Worm (Caenorhabditis elegans): ENCODE data around the gene irg-4.

Gene irg-4

DNA sequence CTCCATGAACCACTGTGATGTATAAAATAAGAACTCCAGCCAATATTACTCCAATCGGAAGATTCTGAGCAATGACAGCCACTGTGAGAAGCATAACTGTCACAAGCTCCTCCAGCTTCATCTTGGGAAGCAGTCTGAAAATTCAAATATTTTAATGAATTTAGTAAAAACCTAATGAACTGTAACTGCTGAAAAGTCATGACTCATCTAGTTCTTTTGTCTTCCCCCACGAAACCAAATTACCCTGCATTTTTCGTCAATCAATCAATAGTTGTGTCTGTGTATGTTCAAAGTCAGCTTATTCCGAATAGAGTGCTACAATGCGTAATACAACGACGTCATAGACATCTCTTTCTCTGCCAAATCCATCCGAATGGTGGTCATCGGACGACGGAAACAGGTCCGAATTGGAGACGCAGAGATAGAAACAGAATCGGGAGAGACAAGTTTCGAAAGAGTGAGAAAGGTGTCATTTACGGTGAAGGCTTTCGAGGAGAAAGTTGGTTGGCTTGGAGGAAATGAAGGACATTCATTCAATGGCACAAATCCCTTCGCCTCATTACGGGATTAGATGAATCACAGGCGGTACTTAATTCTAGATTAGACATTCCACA, 38.9 kb upstream of the irg-4 start:
- peak; percentile 80 for TF ChIP-seq nhr-85 (tag)
- TF ChIP-seq dpl-1 (GFP tag; optimal IDR thresholded peaks at IDR 0.05): peak in 2 of 3 experiments; percentile 0 to 33
- no peak for TF ChIP-seq hlh-17 (GFP tag; optimal IDR thresholded peaks at IDR 0.05; ENCODE audit: borderline replicate concordance)
- peak; percentile 18 for TF ChIP-seq snu-23 (GFP tag; optimal IDR thresholded peaks at IDR 0.05)
- peak; percentile 15 for TF ChIP-seq nhr-20 (tag; optimal IDR thresholded peaks at IDR 0.05)
- TF ChIP-seq lin-35 (GFP tag; optimal IDR thresholded peaks at IDR 0.05): peak in 1 of 2 experiments; percentile 50
- TF ChIP-seq efl-1 (optimal IDR thresholded peaks at IDR 0.05): peak; percentile 23 to 28
- TF ChIP-seq efl-1 (GFP tag; optimal IDR thresholded peaks at IDR 0.05 in 1 of 2): peak in 1 of 2 experiments; percentile 6
- TF ChIP-seq aly-2 (tag; optimal IDR thresholded peaks at IDR 0.05): no peak
- TF ChIP-seq nhr-90 (tag; optimal IDR thresholded peaks at IDR 0.05; ENCODE audit: poor library complexity): peak; percentile 19
- peak; percentile 15 for TF ChIP-seq jun-1 (tag; optimal IDR thresholded peaks at IDR 0.05)
- peak; percentile 45 for TF ChIP-seq dsc-1 (tag; optimal IDR thresholded peaks at IDR 0.05)
- TF ChIP-seq mep-1 (tag; optimal IDR thresholded peaks at IDR 0.05): peak; percentile 73
- TF ChIP-seq nhr-12 (tag; optimal IDR thresholded peaks at IDR 0.05): no peak
- no peak for TF ChIP-seq skn-1 (tag; optimal IDR thresholded peaks at IDR 0.05)
- TF ChIP-seq ceh-82 (tag; optimal IDR thresholded peaks at IDR 0.05): no peak
- TF ChIP-seq blmp-1 (tag; optimal IDR thresholded peaks at IDR 0.05): peak; percentile 99
- peak; percentile 67 for TF ChIP-seq grh-1 (GFP tag; IDR thresholded peaks at IDR 0.05)
- TF ChIP-seq elt-3 (tag; optimal IDR thresholded peaks at IDR 0.05): peak in 1 of 6 experiments; percentile 28
- peak; percentile 56 for TF ChIP-seq ztf-4 (tag; optimal IDR thresholded peaks at IDR 0.05)
- no peak for TF ChIP-seq C04F5.9 (tag; optimal IDR thresholded peaks at IDR 0.05)
- TF ChIP-seq lsy-2 (tag; optimal IDR thresholded peaks at IDR 0.05): peak; percentile 16 to 54

ce11 chrIV:12398437-12398836, 37.2 kb upstream of the irg-4 start, which contains the start of gene acs-20:
acs-20 (minus strand) TSS chrIV:12398706.
- TF ChIP-seq efl-1 (optimal IDR thresholded peaks at IDR 0.05) (no peak), efl-1 (GFP tag; optimal IDR thresholded peaks at IDR 0.05 in 1 of 2) (peak in 1 of 2 experiments; percentile 74), unc-130 (tag; optimal IDR thresholded peaks at IDR 0.05) (no peak), hlh-17 (GFP tag; optimal IDR thresholded peaks at IDR 0.05; ENCODE audit: borderline replicate concordance) (no peak), fkh-10 (GFP tag; optimal IDR thresholded peaks at IDR 0.05) (no peak), C16A3.4 (tag; optimal IDR thresholded peaks at IDR 0.05) (no peak)

- TF ChIP-seq elt-2 (tag; optimal IDR thresholded peaks at IDR 0.05): peak; percentile 5
- no peak for TF ChIP-seq lin-35 (GFP tag; optimal IDR thresholded peaks at IDR 0.05)
These were observed 35.6 kb upstream of the irg-4 start for ce11 chrIV:12399983-12400382.

DNA sequence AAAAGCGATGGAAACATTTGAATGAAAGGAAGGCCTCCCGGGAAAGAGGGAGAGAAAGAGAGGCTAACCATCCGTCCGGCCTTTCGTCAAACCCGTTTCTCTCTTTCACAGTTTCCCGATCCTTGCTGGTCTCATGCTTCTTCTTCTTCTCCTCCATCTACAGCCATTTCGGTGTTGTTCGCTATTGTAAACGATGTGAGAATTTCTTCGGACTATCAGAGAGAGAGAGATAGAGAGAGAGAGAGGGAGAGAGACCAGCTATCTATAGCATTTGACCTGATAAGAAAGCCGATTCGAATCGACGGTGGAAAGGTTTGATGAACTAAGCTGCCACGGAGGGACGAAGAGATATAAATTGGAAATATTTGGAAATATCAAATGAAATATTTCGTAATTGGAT, 32.2 kb upstream of the irg-4 start:
- TF ChIP-seq elt-3 (tag; optimal IDR thresholded peaks at IDR 0.05) (peak in 2 of 6 experiments; percentile 36 to 50), blmp-1 (tag; optimal IDR thresholded peaks at IDR 0.05) (peak; percentile 87), nhr-71 (tag; optimal IDR thresholded peaks at IDR 0.05) (no peak), ces-1 (GFP tag; optimal IDR thresholded peaks at IDR 0.05) (no peak), Y116A8C.19 (tag; optimal IDR thresholded peaks at IDR 0.05; ENCODE audit: borderline replicate concordance) (no peak), nhr-19 (GFP tag; conservative IDR thresholded peaks at IDR 0.05) (no peak), nhr-85 (tag) (peak; percentile 39), alr-1 (tag; optimal IDR thresholded peaks at IDR 0.05; ENCODE audit: borderline replicate concordance) (no peak), mef-2 (tag; optimal IDR thresholded peaks at IDR 0.05) (no peak), efl-1 (optimal IDR thresholded peaks at IDR 0.05) (no peak), efl-1 (GFP tag; optimal IDR thresholded peaks at IDR 0.05 in 1 of 2) (peak in 1 of 2 experiments; percentile 71)

- TF ChIP-seq nhr-84 (tag; optimal IDR thresholded peaks at IDR 0.05) (no peak), Y116A8C.19 (tag; optimal IDR thresholded peaks at IDR 0.05; ENCODE audit: borderline replicate concordance) (no peak), lin-13 (GFP tag; optimal IDR thresholded peaks at IDR 0.05) (peak; percentile 89), ztf-11 (tag; optimal IDR thresholded peaks at IDR 0.05) (peak in 1 of 2 experiments; percentile 59), swsn-7 (tag; optimal IDR thresholded peaks at IDR 0.05) (peak; percentile 75), unc-98 (GFP tag; IDR thresholded peaks at IDR 0.05) (no peak), C16A3.4 (tag; optimal IDR thresholded peaks at IDR 0.05) (peak; percentile 96), nhr-76 (tag; optimal IDR thresholded peaks at IDR 0.05) (no peak), nhr-11 (tag; optimal IDR thresholded peaks at IDR 0.05) (no peak), irx-1 (tag; optimal IDR thresholded peaks at IDR 0.05) (peak; percentile 50), egl-27 (tag; optimal IDR thresholded peaks at IDR 0.05) (no peak), mef-2 (tag; optimal IDR thresholded peaks at IDR 0.05) (no peak), sox-4 (tag; optimal IDR thresholded peaks at IDR 0.05) (no peak), alr-1 (tag; optimal IDR thresholded peaks at IDR 0.05; ENCODE audit: borderline replicate concordance) (no peak), ceh-88 (GFP tag; IDR thresholded peaks at IDR 0.05) (no peak), snu-23 (GFP tag; optimal IDR thresholded peaks at IDR 0.05) (peak; percentile 88), dpl-1 (GFP tag; optimal IDR thresholded peaks at IDR 0.05) (peak; percentile 93 to 96 (median 96))
These were observed 31.5 kb upstream of the irg-4 start, which contains the start of gene gex-3 for ce11 chrIV:12404137-12404536. gex-3 (plus strand) TSS chrIV:12404431.

Data from whole organism, L1 larva.